Worm (Caenorhabditis elegans): ENCODE results near the gene ggtb-1.
A peak's percentile ranks its signal among the peaks of the same experiment; 100 is the strongest.

The ggtb-1 gene

ce11 chrIII:7150162-7150561, 16.6 kb downstream of the ggtb-1 start:
- TF ChIP-seq sdz-38 (tag; optimal IDR thresholded peaks at IDR 0.05) (no peak), nhr-179 (tag; optimal IDR thresholded peaks at IDR 0.05) (no peak), ceh-58 (GFP tag; IDR thresholded peaks at IDR 0.05) (no peak), F52B5.7 (tag; optimal IDR thresholded peaks at IDR 0.05) (no peak), pha-4 (tag; optimal IDR thresholded peaks at IDR 0.05) (no peak), B0261.1 (tag; optimal IDR thresholded peaks at IDR 0.05) (no peak), K11D2.4 (GFP tag; IDR thresholded peaks at IDR 0.05) (no peak), dox-1 (GFP tag; IDR thresholded peaks at IDR 0.05) (no peak), C06A6.2 (GFP tag; conservative IDR thresholded peaks at IDR 0.05) (no peak), lin-40 (tag; optimal IDR thresholded peaks at IDR 0.05) (no peak), let-607 (tag; optimal IDR thresholded peaks at IDR 0.05) (no peak), F23B12.7 (tag; optimal IDR thresholded peaks at IDR 0.05; ENCODE audit: insufficient read depth) (no peak), sea-2 (GFP tag; IDR thresholded peaks at IDR 0.05) (no peak), rpc-1 (optimal IDR thresholded peaks at IDR 0.05) (no peak), rpc-1 (tag; optimal IDR thresholded peaks at IDR 0.05) (no peak), F10E7.11 (tag; optimal IDR thresholded peaks at IDR 0.05) (no peak)

DNA sequence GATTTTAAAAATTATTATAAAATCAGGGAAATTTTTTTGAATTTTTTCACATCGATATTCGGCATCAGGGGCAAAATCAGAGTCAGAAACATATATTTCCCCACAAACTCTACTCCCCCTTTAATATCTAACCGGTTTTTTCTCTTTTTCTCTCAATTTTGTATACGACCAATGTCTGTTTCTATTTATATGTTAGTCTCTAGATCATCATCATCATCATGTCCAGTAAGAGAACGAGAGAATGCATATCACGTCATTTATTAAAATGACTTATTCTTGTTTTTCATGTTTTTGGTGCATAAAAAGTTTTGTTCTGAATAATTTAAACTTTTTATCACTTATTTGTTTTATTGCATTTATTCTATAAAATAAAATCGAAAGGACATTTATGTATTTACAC, 19.0 kb downstream of the ggtb-1 start:
- TF ChIP-seq unc-130 (GFP tag; optimal IDR thresholded peaks at IDR 0.05) (no peak), F23B12.7 (tag; optimal IDR thresholded peaks at IDR 0.05; ENCODE audit: insufficient read depth) (no peak), hsf-1 (GFP tag; IDR thresholded peaks at IDR 0.05) (no peak), aptf-2 (GFP tag; conservative IDR thresholded peaks at IDR 0.05) (no peak), hlh-12 (tag; optimal IDR thresholded peaks at IDR 0.05) (no peak), egl-44 (GFP tag; IDR thresholded peaks at IDR 0.05) (no peak), F57A8.1 (GFP tag; optimal IDR thresholded peaks at IDR 0.05) (no peak), attf-6 (GFP tag; IDR thresholded peaks at IDR 0.05) (no peak), Y79H2A.3 (GFP tag; conservative IDR thresholded peaks at IDR 0.05) (no peak), snpc-1.1 (tag; optimal IDR thresholded peaks at IDR 0.05; ENCODE audit: insufficient read depth) (no peak), madf-10 (tag; optimal IDR thresholded peaks at IDR 0.05) (no peak), B0019.2 (GFP tag; conservative IDR thresholded peaks at IDR 0.05) (no peak), K11D2.4 (GFP tag; IDR thresholded peaks at IDR 0.05) (no peak), C06A6.2 (GFP tag; conservative IDR thresholded peaks at IDR 0.05) (no peak), mcd-1 (GFP tag; IDR thresholded peaks at IDR 0.05) (no peak)

DNA sequence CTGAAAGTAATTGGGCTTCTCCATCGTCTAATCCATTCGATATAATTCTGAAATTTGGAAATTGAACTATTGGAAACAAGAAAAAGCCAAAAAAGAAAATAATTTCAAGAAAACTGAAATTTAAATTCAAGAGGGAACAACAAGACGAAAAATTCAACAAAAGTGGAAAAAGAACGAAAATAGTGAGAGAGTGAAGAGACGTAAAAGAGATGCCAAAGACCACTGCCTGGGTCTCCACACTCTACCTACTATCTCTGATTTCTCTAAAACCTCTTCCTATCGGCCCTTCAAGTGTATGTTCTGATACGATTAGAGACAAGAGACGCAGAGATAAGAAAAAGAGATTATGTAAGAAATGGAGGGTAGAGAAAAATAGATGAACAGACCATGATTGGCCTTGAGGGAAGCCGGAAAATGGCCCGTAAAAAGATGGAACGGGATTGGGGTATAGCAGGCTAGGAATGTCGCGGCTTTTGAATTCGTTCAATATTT, 20.2 kb downstream of the ggtb-1 start, which contains the start of gene ogt-1:
Gene ogt-1 (minus strand): TSS at position 51 of the 492 bp plus-strand sequence.
- no peak for TF ChIP-seq lin-26 (GFP tag; IDR thresholded peaks at IDR 0.05)
- no peak for TF ChIP-seq ceh-40 (GFP tag; IDR thresholded peaks at IDR 0.05)
- TF ChIP-seq cebp-1 (GFP tag; IDR thresholded peaks at IDR 0.05), result no peak
- TF ChIP-seq cebp-1 (tag; optimal IDR thresholded peaks at IDR 0.05), result peak; percentile 67
- TF ChIP-seq nfyb-1 (GFP tag; IDR thresholded peaks at IDR 0.05), result peak; percentile 57
- no peak for TF ChIP-seq ccch-3 (GFP tag; optimal IDR thresholded peaks at IDR 0.05)
- no peak for TF ChIP-seq F57C9.4 (tag; optimal IDR thresholded peaks at IDR 0.05)
- no peak for TF ChIP-seq hlh-26 (GFP tag; conservative IDR thresholded peaks at IDR 0.05)
- TF ChIP-seq D2030.7 (GFP tag; IDR thresholded peaks at IDR 0.05), result no peak
- no peak for TF ChIP-seq F55B11.4 (tag; optimal IDR thresholded peaks at IDR 0.05; ENCODE audit: borderline replicate concordance, insufficient read depth)
- TF ChIP-seq gei-17 (GFP tag; optimal IDR thresholded peaks at IDR 0.05), result peak; percentile 32
- no peak for TF ChIP-seq T26A5.8 (tag; optimal IDR thresholded peaks at IDR 0.05)
- no peak for TF ChIP-seq egl-44 (GFP tag; IDR thresholded peaks at IDR 0.05)
- peak; percentile 4 for TF ChIP-seq nhr-80 (tag; optimal IDR thresholded peaks at IDR 0.05)
- no peak for TF ChIP-seq ets-4 (GFP tag; optimal IDR thresholded peaks at IDR 0.05)
- TF ChIP-seq B0019.2 (GFP tag; conservative IDR thresholded peaks at IDR 0.05), result no peak
- no peak for TF ChIP-seq ceh-79 (tag; optimal IDR thresholded peaks at IDR 0.05)
- TF ChIP-seq pbrm-1 (GFP tag; IDR thresholded peaks at IDR 0.05), result peak; percentile 42; the same call in 1 of the 2 replicates
- no peak for TF ChIP-seq sptf-2 (GFP tag; optimal IDR thresholded peaks at IDR 0.05)
- no peak for TF ChIP-seq ztf-3 (GFP tag; optimal IDR thresholded peaks at IDR 0.05)
- no peak for TF ChIP-seq sea-2 (GFP tag; IDR thresholded peaks at IDR 0.05)
- no peak for TF ChIP-seq fkh-3 (tag; optimal IDR thresholded peaks at IDR 0.05)
- TF ChIP-seq ztf-18 (tag; optimal IDR thresholded peaks at IDR 0.05), result no peak
